Worm (Caenorhabditis elegans) whole organism, mixed stage, embryonic: ENCODE results near the gene F20A1.4.

Experiments
- cnd-1 ChIP-seq: fragments of 200-800 bp; sonication (Bioruptor generic); optimal IDR thresholded peaks from 2 replicates; lab custom pipeline; 2018; ENCODE audit warnings: mild to moderate bottlenecking, missing genetic modification characterization, missing compliant biosample characterization
- lin-32 ChIP-seq: fragments of 200-800 bp; sonication (Bioruptor generic); optimal IDR thresholded peaks from 2 replicates; lab custom pipeline; 2018; ENCODE audit warnings: mild to moderate bottlenecking, missing genetic modification characterization, missing compliant biosample characterization
- lsy-2 ChIP-seq: fragments of 150-350 bp; optimal IDR thresholded peaks from 2 replicates; lab custom pipeline; 2014; ENCODE audit warnings: missing biosample characterization, missing genetic modification characterization
- nhr-12 ChIP-seq: fragments of 150-350 bp; optimal IDR thresholded peaks from 2 replicates; lab custom pipeline; 2014; ENCODE audit warnings: missing biosample characterization, missing genetic modification characterization
- nhr-2 ChIP-seq: fragments of 150-350 bp; optimal IDR thresholded peaks from 2 replicates; lab custom pipeline; 2014; ENCODE audit warnings: missing biosample characterization, missing genetic modification characterization
- nhr-237 ChIP-seq: fragments of 150-350 bp; optimal IDR thresholded peaks from 2 replicates; lab custom pipeline; 2014; ENCODE audit warnings: missing biosample characterization, missing genetic modification characterization
- sem-2 ChIP-seq: fragments of 200-800 bp; sonication (Bioruptor generic); optimal IDR thresholded peaks from 2 replicates; lab custom pipeline; 2018; ENCODE audit warnings: mild to moderate bottlenecking, missing genetic modification characterization, missing compliant biosample characterization
- snpc-4 ChIP-seq: fragments of 150-350 bp; optimal IDR thresholded peaks from 2 replicates; lab custom pipeline; 2014; ENCODE audit warnings: missing biosample characterization, missing genetic modification characterization
- unc-120 ChIP-seq: sonication (generic microtip); optimal IDR thresholded peaks from 2 replicates; lab custom pipeline; 2017; ENCODE audit warnings: missing genetic modification characterization, missing compliant biosample characterization; ENCODE audit not compliant: poor library complexity, severe bottlenecking

DNA sequence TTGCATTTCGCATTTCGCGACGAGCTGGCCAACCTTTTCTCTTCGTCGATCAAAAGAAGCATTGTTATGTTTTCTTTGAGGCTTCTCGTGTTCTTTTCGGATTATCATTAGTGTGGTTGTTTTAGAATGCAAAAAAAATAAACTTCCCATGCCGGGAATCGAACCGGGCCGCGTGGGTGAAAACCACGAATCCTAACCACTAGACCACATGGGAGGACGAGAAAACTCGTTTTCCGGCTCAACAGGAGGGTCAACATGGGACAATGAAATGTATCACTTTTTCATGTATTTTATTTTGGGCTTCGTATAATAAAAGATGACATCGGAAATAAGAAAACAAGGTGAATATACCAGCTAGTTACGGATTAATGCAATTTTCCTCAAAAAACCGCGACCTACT lies 47.9 kb upstream of the F20A1.4 start:
- TF ChIP-seq nhr-237: no peak
- no peak for TF ChIP-seq cnd-1
- TF ChIP-seq nhr-2 (tag; lab: Kevin White, UChicago): no peak
- TF ChIP-seq snpc-4: no peak
- no peak for TF ChIP-seq nhr-12 (tag; lab: Kevin White, UChicago)
- no peak for TF ChIP-seq lin-32 (GFP tag; lab: Kevin White, UChicago)
- TF ChIP-seq lsy-2: no peak
- TF ChIP-seq unc-120 (tag; lab: Kevin White, UChicago): no peak
- TF ChIP-seq sem-2 (GFP tag; lab: Kevin White, UChicago): no peak
